Worm (Caenorhabditis elegans): ENCODE data around the gene F38E9.4.

Gene F38E9.4

ce11 chrX:16470758-16471157, 19.0 kb downstream of the F38E9.4 start, which contains the start of gene F38E9.1:
F38E9.1 (plus strand) TSS chrX:16471058.
- TF ChIP-seq scrt-1 (GFP tag; IDR thresholded peaks at IDR 0.05) (no peak), aly-1 (tag; optimal IDR thresholded peaks at IDR 0.05) (no peak)

DNA sequence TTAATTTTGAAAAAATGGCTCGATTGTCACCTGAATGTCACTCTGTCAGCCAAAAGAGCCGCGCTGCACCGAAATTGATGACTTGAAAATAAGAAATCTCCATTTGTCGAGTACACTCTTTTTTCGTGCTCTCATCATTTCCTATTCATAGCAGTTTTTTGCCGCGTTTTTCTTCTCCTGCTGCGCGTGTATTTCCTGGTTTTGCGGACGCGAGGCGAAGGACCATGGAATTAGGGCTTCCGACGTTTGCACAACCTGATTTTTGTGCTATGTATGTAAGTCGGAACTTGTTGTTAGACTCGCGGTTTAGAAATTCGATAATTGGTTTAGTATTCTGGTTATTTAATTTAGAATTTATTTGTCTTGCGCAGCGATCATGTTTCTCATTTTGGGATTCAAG, 28.5 kb downstream of the F38E9.4 start:
- TF ChIP-seq F13C5.2 (tag; optimal IDR thresholded peaks at IDR 0.05), result no peak
- no peak for TF ChIP-seq tra-4 (tag; optimal IDR thresholded peaks at IDR 0.05)
- no peak for TF ChIP-seq flt-1 (GFP tag; IDR thresholded peaks at IDR 0.05)
- TF ChIP-seq pes-1 (GFP tag; IDR thresholded peaks at IDR 0.05), result no peak
- no peak for TF ChIP-seq scrt-1 (GFP tag; IDR thresholded peaks at IDR 0.05)
- TF ChIP-seq hmbx-1 (tag; optimal IDR thresholded peaks at IDR 0.05), result no peak
- no peak for TF ChIP-seq sea-1 (GFP tag; conservative IDR thresholded peaks at IDR 0.05)
- no peak for TF ChIP-seq aly-1 (tag; optimal IDR thresholded peaks at IDR 0.05)
- no peak for TF ChIP-seq ceh-13 (GFP tag; optimal IDR thresholded peaks at IDR 0.05)
- no peak for TF ChIP-seq ceh-36 (tag; optimal IDR thresholded peaks at IDR 0.05)
- no peak for TF ChIP-seq hnd-1 (tag; optimal IDR thresholded peaks at IDR 0.05)
- no peak for TF ChIP-seq tbx-37 (GFP tag; conservative IDR thresholded peaks at IDR 0.05)
- no peak for TF ChIP-seq hmg-4 (GFP tag; optimal IDR thresholded peaks at IDR 0.05)
- TF ChIP-seq ama-1 (optimal IDR thresholded peaks at IDR 0.05), result no peak
- TF ChIP-seq tbx-11 (GFP tag; IDR thresholded peaks at IDR 0.05), result no peak
- TF ChIP-seq ets-7 (tag; optimal IDR thresholded peaks at IDR 0.05), result no peak
- no peak for TF ChIP-seq B0310.2 (tag; optimal IDR thresholded peaks at IDR 0.05)

- no peak for TF ChIP-seq ets-7 (tag; optimal IDR thresholded peaks at IDR 0.05)
- TF ChIP-seq B0310.2 (tag; optimal IDR thresholded peaks at IDR 0.05), result no peak
- TF ChIP-seq ceh-13 (GFP tag; optimal IDR thresholded peaks at IDR 0.05), result no peak
- TF ChIP-seq hnd-1 (tag; optimal IDR thresholded peaks at IDR 0.05), result no peak
- TF ChIP-seq flt-1 (GFP tag; IDR thresholded peaks at IDR 0.05), result no peak
- no peak for TF ChIP-seq ceh-36 (tag; optimal IDR thresholded peaks at IDR 0.05)
- no peak for TF ChIP-seq tbx-37 (GFP tag; conservative IDR thresholded peaks at IDR 0.05)
- TF ChIP-seq scrt-1 (GFP tag; IDR thresholded peaks at IDR 0.05), result no peak
- no peak for TF ChIP-seq aly-1 (tag; optimal IDR thresholded peaks at IDR 0.05)
- no peak for TF ChIP-seq tra-4 (tag; optimal IDR thresholded peaks at IDR 0.05)
- no peak for TF ChIP-seq tbx-11 (GFP tag; IDR thresholded peaks at IDR 0.05)
- no peak for TF ChIP-seq hmbx-1 (tag; optimal IDR thresholded peaks at IDR 0.05)
- no peak for TF ChIP-seq F13C5.2 (tag; optimal IDR thresholded peaks at IDR 0.05)
- no peak for TF ChIP-seq sea-1 (GFP tag; conservative IDR thresholded peaks at IDR 0.05)
- no peak for TF ChIP-seq hmg-4 (GFP tag; optimal IDR thresholded peaks at IDR 0.05)
- no peak for TF ChIP-seq ama-1 (optimal IDR thresholded peaks at IDR 0.05)
- TF ChIP-seq pes-1 (GFP tag; IDR thresholded peaks at IDR 0.05), result no peak
Measured at ce11 chrX:16481026-16481425, 29.3 kb downstream of the F38E9.4 start.

DNA sequence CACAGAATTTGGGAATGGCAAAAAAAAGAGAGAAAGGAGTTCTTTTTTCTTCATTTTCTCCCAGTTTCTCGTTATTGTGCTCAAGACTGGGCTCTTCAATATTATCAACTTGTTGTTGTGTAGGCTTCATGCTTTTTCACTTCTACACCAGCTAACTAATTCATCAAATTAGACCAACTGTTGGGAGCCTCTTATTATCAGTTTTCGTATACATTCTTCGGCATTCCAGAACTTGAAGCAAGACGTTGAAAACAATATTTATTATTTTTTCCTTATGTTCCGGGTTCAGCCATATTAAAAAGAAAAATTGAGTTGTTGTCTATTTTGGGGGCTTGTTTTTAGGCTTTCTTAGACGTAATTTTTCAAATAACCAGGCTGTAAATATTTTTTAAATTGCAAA, 31.2 kb downstream of the F38E9.4 start:
- TF ChIP-seq F13C5.2 (tag; optimal IDR thresholded peaks at IDR 0.05) (no peak), ets-7 (tag; optimal IDR thresholded peaks at IDR 0.05) (no peak), B0310.2 (tag; optimal IDR thresholded peaks at IDR 0.05) (no peak), flt-1 (GFP tag; IDR thresholded peaks at IDR 0.05) (no peak), ama-1 (optimal IDR thresholded peaks at IDR 0.05) (no peak), hmg-4 (GFP tag; optimal IDR thresholded peaks at IDR 0.05) (no peak), hnd-1 (tag; optimal IDR thresholded peaks at IDR 0.05) (no peak), pes-1 (GFP tag; IDR thresholded peaks at IDR 0.05) (no peak), scrt-1 (GFP tag; IDR thresholded peaks at IDR 0.05) (no peak), sea-1 (GFP tag; conservative IDR thresholded peaks at IDR 0.05) (no peak), tbx-37 (GFP tag; conservative IDR thresholded peaks at IDR 0.05) (no peak), hmbx-1 (tag; optimal IDR thresholded peaks at IDR 0.05) (no peak), aly-1 (tag; optimal IDR thresholded peaks at IDR 0.05) (no peak), tbx-11 (GFP tag; IDR thresholded peaks at IDR 0.05) (no peak), tra-4 (tag; optimal IDR thresholded peaks at IDR 0.05) (no peak), ceh-13 (GFP tag; optimal IDR thresholded peaks at IDR 0.05) (no peak), ceh-36 (tag; optimal IDR thresholded peaks at IDR 0.05) (no peak)

DNA sequence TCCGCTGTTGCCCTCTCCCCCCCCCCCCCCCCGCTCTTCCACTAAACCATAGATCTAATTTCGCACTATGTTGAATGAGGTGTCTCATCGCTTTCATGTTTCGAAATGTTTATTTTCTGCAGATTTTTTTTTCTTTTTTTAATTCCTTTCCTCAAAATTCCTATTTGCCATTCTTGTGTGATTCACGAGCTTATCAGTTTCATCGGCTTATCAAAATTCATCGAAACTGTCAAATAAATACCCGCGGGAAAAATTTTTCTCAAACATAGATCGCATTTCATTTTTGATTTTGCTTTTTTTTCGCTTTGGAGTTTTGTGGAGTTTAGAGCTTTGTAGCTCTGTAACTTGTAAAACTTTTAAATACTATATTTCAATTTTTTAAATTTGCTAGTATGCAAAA, 32.3 kb downstream of the F38E9.4 start:
- no peak for TF ChIP-seq flt-1 (GFP tag; IDR thresholded peaks at IDR 0.05)
- no peak for TF ChIP-seq pes-1 (GFP tag; IDR thresholded peaks at IDR 0.05)

DNA sequence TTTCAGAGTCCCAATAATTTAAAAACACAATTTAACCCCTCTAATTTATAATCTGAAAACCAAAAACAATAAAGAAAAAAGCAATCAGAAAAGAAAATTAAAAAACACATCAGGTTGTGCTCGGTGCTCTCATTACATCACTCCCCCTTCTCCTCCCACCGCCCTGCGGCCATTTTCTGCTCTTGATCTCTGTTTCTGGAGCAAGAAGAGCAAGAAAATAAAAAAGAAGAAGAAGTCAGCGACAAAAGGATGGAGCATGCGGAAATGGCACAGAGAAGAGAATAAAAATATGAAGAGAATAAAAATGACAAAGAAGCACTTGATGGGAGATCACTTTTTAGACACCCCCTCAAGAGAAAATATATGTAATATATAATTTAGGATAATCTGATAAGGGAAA, 32.9 kb downstream of the F38E9.4 start:
- TF ChIP-seq ceh-36 (tag; optimal IDR thresholded peaks at IDR 0.05) (no peak), ama-1 (optimal IDR thresholded peaks at IDR 0.05) (no peak), hmbx-1 (tag; optimal IDR thresholded peaks at IDR 0.05) (no peak), ceh-13 (GFP tag; optimal IDR thresholded peaks at IDR 0.05) (no peak), aly-1 (tag; optimal IDR thresholded peaks at IDR 0.05) (no peak), B0310.2 (tag; optimal IDR thresholded peaks at IDR 0.05) (no peak)

ce11 chrX:16485322-16485721, 33.6 kb downstream of the F38E9.4 start:
- no peak for TF ChIP-seq B0310.2 (tag; optimal IDR thresholded peaks at IDR 0.05)
- no peak for TF ChIP-seq tbx-37 (GFP tag; conservative IDR thresholded peaks at IDR 0.05)

DNA sequence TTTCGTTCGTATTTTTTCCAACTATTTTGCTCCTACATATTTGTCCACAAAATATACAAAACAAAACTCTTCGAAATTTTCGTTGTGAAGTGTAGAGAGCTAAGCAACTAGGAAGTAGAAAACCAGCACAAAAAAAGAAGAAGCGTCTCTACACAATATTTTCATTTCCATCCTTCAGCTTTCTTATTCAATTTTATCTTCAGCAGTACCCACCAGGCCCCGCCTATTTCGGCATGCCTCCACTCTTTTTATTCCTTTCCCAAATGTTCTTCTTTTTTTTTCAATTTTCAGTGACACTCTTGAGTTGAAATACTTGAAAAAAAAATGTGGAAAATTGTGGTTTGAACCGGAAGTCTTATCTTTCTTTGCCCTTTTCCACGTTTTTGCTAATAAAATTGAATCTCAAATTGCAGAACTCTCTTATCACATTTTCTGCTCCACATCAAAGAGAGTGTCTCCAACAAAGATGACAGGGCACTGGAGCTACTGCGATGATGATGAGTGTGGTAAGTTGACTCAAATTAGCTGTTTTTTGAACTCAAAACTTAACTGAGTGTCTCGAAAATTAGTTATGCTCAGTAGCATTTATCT, 35.4 kb downstream of the F38E9.4 start, which contains the start of gene cah-3:
Gene cah-3, plus strand, starts transcription at position 414 of the 591 bp plus-strand sequence.
- TF ChIP-seq aly-1 (tag; optimal IDR thresholded peaks at IDR 0.05), result no peak
- no peak for TF ChIP-seq pes-1 (GFP tag; IDR thresholded peaks at IDR 0.05)
- no peak for TF ChIP-seq tbx-11 (GFP tag; IDR thresholded peaks at IDR 0.05)
- no peak for TF ChIP-seq hmbx-1 (tag; optimal IDR thresholded peaks at IDR 0.05)
- no peak for TF ChIP-seq scrt-1 (GFP tag; IDR thresholded peaks at IDR 0.05)
- no peak for TF ChIP-seq ceh-36 (tag; optimal IDR thresholded peaks at IDR 0.05)
- no peak for TF ChIP-seq hmg-4 (GFP tag; optimal IDR thresholded peaks at IDR 0.05)
- no peak for TF ChIP-seq tbx-37 (GFP tag; conservative IDR thresholded peaks at IDR 0.05)
- TF ChIP-seq F13C5.2 (tag; optimal IDR thresholded peaks at IDR 0.05), result no peak
- no peak for TF ChIP-seq hnd-1 (tag; optimal IDR thresholded peaks at IDR 0.05)
- no peak for TF ChIP-seq ceh-13 (GFP tag; optimal IDR thresholded peaks at IDR 0.05)
- TF ChIP-seq B0310.2 (tag; optimal IDR thresholded peaks at IDR 0.05), result no peak
- no peak for TF ChIP-seq sea-1 (GFP tag; conservative IDR thresholded peaks at IDR 0.05)
- no peak for TF ChIP-seq flt-1 (GFP tag; IDR thresholded peaks at IDR 0.05)
- no peak for TF ChIP-seq tra-4 (tag; optimal IDR thresholded peaks at IDR 0.05)
- no peak for TF ChIP-seq ama-1 (optimal IDR thresholded peaks at IDR 0.05)
- TF ChIP-seq ets-7 (tag; optimal IDR thresholded peaks at IDR 0.05), result no peak

All from whole organism, early embryonic.